Worm (Caenorhabditis elegans): ENCODE measurements around the gene Y73C8C.8.

The Y73C8C.8 gene

ce11 chrV:3100527-3100926, 13.1 kb downstream of the Y73C8C.8 start:
- TF ChIP-seq elt-1 (tag; optimal IDR thresholded peaks at IDR 0.05; ENCODE audit: borderline replicate concordance, insufficient read depth) = no peak

ce11 chrV:3094351-3094750, 19.3 kb downstream of the Y73C8C.8 start, which contains the start of gene cyp-33C9:
Gene cyp-33C9, minus strand, starts transcription at chrV:3094561.
- TF ChIP-seq lin-32 (GFP tag; optimal IDR thresholded peaks at IDR 0.05) (no peak), nhr-12 (tag; optimal IDR thresholded peaks at IDR 0.05) (no peak)

- TF ChIP-seq ces-1 (GFP tag; optimal IDR thresholded peaks at IDR 0.05) (no peak), nhr-76 (tag; optimal IDR thresholded peaks at IDR 0.05) (no peak), flh-1 (GFP tag; optimal IDR thresholded peaks at IDR 0.05) (no peak), snpc-4 (tag; optimal IDR thresholded peaks at IDR 0.05) (no peak), lsy-2 (tag; optimal IDR thresholded peaks at IDR 0.05) (no peak), mls-2 (tag; optimal IDR thresholded peaks at IDR 0.05) (no peak)
Measured at ce11 chrV:3088768-3089167, 24.9 kb downstream of the Y73C8C.8 start, which contains the start of gene acs-21. Gene acs-21, plus strand, starts transcription at chrV:3089068.

ce11 chrV:3086260-3086659, 27.4 kb downstream of the Y73C8C.8 start, which contains the start of gene srt-8:
Gene srt-8, plus strand, starts transcription at chrV:3086560.
- TF ChIP-seq ztf-11 (tag; optimal IDR thresholded peaks at IDR 0.05) (no peak), sem-2 (GFP tag; optimal IDR thresholded peaks at IDR 0.05) (no peak), unc-120 (tag; optimal IDR thresholded peaks at IDR 0.05; ENCODE audit: poor library complexity, severe bottlenecking) (no peak), nhr-28 (tag; optimal IDR thresholded peaks at IDR 0.05) (no peak), elt-1 (tag; optimal IDR thresholded peaks at IDR 0.05; ENCODE audit: borderline replicate concordance, insufficient read depth) (no peak), drap-1 (GFP tag; optimal IDR thresholded peaks at IDR 0.05) (no peak)

- no peak for TF ChIP-seq blmp-1 (tag; optimal IDR thresholded peaks at IDR 0.05)
- no peak for TF ChIP-seq elt-3 (tag; optimal IDR thresholded peaks at IDR 0.05)
- no peak for TF ChIP-seq unc-120 (tag; optimal IDR thresholded peaks at IDR 0.05; ENCODE audit: poor library complexity, severe bottlenecking)
- TF ChIP-seq snpc-4 (tag; optimal IDR thresholded peaks at IDR 0.05) = no peak
- TF ChIP-seq nhr-28 (tag; optimal IDR thresholded peaks at IDR 0.05) = no peak
- no peak for TF ChIP-seq nhr-12 (tag; optimal IDR thresholded peaks at IDR 0.05)
- TF ChIP-seq sem-2 (GFP tag; optimal IDR thresholded peaks at IDR 0.05) = no peak
- TF ChIP-seq hlh-1 (tag; optimal IDR thresholded peaks at IDR 0.05) = no peak
- no peak for TF ChIP-seq elt-1 (tag; optimal IDR thresholded peaks at IDR 0.05; ENCODE audit: borderline replicate concordance, insufficient read depth)
- no peak for TF ChIP-seq nhr-2 (tag; optimal IDR thresholded peaks at IDR 0.05)
- TF ChIP-seq tbx-8 (GFP tag; optimal IDR thresholded peaks at IDR 0.05) = no peak
- no peak for TF ChIP-seq lsy-2 (tag; optimal IDR thresholded peaks at IDR 0.05)
- TF ChIP-seq flh-1 (GFP tag; optimal IDR thresholded peaks at IDR 0.05) = no peak
- no peak for TF ChIP-seq lin-32 (GFP tag; optimal IDR thresholded peaks at IDR 0.05)
- TF ChIP-seq unc-39 (tag; optimal IDR thresholded peaks at IDR 0.05) = no peak
- no peak for TF ChIP-seq unc-62 (GFP tag; optimal IDR thresholded peaks at IDR 0.05)
Measured at ce11 chrV:3081471-3081870, 32.2 kb downstream of the Y73C8C.8 start, which contains the start of gene srt-7. Gene srt-7, plus strand, starts transcription at chrV:3081771.

ce11 chrV:3080792-3081191, 32.9 kb downstream of the Y73C8C.8 start, which contains the start of gene srt-5:
Gene srt-5, minus strand, starts transcription at chrV:3080892.
- TF ChIP-seq ceh-43 (GFP tag; optimal IDR thresholded peaks at IDR 0.05) (no peak), nhr-237 (tag; optimal IDR thresholded peaks at IDR 0.05) (no peak), nhr-76 (tag; optimal IDR thresholded peaks at IDR 0.05) (no peak), unc-39 (tag; optimal IDR thresholded peaks at IDR 0.05) (no peak), zip-8 (tag; optimal IDR thresholded peaks at IDR 0.05) (no peak), pha-4 (tag; optimal IDR thresholded peaks at IDR 0.05) (no peak), elt-3 (tag; optimal IDR thresholded peaks at IDR 0.05) (no peak), unc-62 (GFP tag; optimal IDR thresholded peaks at IDR 0.05) (no peak), unc-120 (tag; optimal IDR thresholded peaks at IDR 0.05; ENCODE audit: poor library complexity, severe bottlenecking) (no peak), ztf-11 (tag; optimal IDR thresholded peaks at IDR 0.05) (no peak), blmp-1 (tag; optimal IDR thresholded peaks at IDR 0.05) (no peak), bed-3 (GFP tag; optimal IDR thresholded peaks at IDR 0.05) (no peak), lin-32 (GFP tag; optimal IDR thresholded peaks at IDR 0.05) (no peak), ceh-39 (tag; optimal IDR thresholded peaks at IDR 0.05) (no peak), nhr-2 (tag; optimal IDR thresholded peaks at IDR 0.05) (no peak), lin-13 (tag; optimal IDR thresholded peaks at IDR 0.05) (no peak), M03D4.4 (tag; optimal IDR thresholded peaks at IDR 0.05) (no peak), mab-5 (tag; optimal IDR thresholded peaks at IDR 0.05) (no peak), cnd-1 (tag; optimal IDR thresholded peaks at IDR 0.05) (no peak), flh-1 (GFP tag; optimal IDR thresholded peaks at IDR 0.05) (no peak)

Measured in whole organism, mixed stage, embryonic.